Worm (Caenorhabditis elegans) whole organism, L4/young adult: Measurements from ENCODE around the gene C16C4.18.

Source experiments
- W03F9.2 ChIP-seq: fragments of 150-350 bp; optimal IDR thresholded peaks from 2 replicates; lab custom pipeline; 2014; ENCODE audit warnings: missing biosample characterization, missing genetic modification characterization
- dao-5 ChIP-seq: sonication (generic microtip); optimal IDR thresholded peaks from 2 replicates; lab custom pipeline; 2016; ENCODE audit warnings: missing genotype, missing genetic modification characterization, moderate library complexity, missing compliant biosample characterization
- him-1 ChIP-seq: sonication (generic microtip); optimal IDR thresholded peaks from 2 replicates; lab custom pipeline; 2016; ENCODE audit warnings: missing genotype, missing genetic modification reagents, missing genetic modification characterization, missing compliant biosample characterization

DNA sequence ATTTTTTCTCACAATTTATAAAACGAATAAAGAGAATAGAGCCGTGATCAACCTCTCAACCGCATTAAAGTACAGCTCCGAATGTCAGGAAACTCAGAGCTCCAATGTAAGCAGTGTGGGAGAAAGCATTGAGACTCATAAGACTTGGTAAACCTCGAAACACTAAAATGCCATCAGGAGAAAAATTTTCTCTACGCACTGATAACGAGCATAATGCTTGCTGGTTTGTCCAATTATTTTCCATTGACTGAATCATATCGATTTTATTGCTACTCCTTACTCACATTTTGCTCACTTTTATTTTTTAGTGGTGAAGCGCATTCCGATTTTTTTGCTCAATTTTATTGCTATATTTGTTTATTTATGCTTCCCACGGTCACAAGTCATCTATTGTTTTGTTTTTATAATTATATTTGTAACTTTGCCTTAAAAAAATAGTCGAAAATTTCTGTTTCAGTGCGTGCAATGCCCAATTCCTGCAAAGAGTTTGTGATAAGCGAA, 30.9 kb downstream of the C16C4.18 start, which contains the start of gene math-40:
- TF ChIP-seq him-1 (tag; lab: Kevin White, UChicago) = no peak
- no peak for TF ChIP-seq dao-5 (tag; lab: Kevin White, UChicago)
- TF ChIP-seq W03F9.2 = no peak
